Worm (Caenorhabditis elegans) whole organism, mixed stage, embryonic: ENCODE measurements around the gene W06F12.2.

Experiments
- M03D4.4 ChIP-seq: sonication (generic microtip); optimal IDR thresholded peaks from 2 replicates; lab custom pipeline; 2017; ENCODE audit warnings: mild to moderate bottlenecking, missing genetic modification characterization, missing compliant biosample characterization
- elt-3 ChIP-seq: fragments of 150-350 bp; optimal IDR thresholded peaks from 2 replicates; lab custom pipeline; 2014; ENCODE audit warnings: missing biosample characterization, missing genetic modification characterization
- ham-2 ChIP-seq: fragments of 200-800 bp; sonication (Bioruptor generic); optimal IDR thresholded peaks from 2 replicates; lab custom pipeline; 2018; ENCODE audit warnings: mild to moderate bottlenecking, missing genetic modification characterization, missing compliant biosample characterization
- lsy-2 ChIP-seq: fragments of 150-350 bp; optimal IDR thresholded peaks from 2 replicates; lab custom pipeline; 2014; ENCODE audit warnings: missing biosample characterization, missing genetic modification characterization
- mep-1 ChIP-seq: fragments of 150-350 bp; optimal IDR thresholded peaks from 2 replicates; lab custom pipeline; 2017; ENCODE audit warnings: missing biosample characterization, missing genetic modification reagents, missing genetic modification characterization, inconsistent platforms
- nhr-12 ChIP-seq: fragments of 150-350 bp; optimal IDR thresholded peaks from 2 replicates; lab custom pipeline; 2014; ENCODE audit warnings: missing biosample characterization, missing genetic modification characterization
- nhr-28 ChIP-seq: fragments of 150-350 bp; optimal IDR thresholded peaks from 2 replicates; lab custom pipeline; 2014; ENCODE audit warnings: missing biosample characterization, missing genetic modification characterization
- snpc-4 ChIP-seq: fragments of 150-350 bp; optimal IDR thresholded peaks from 2 replicates; lab custom pipeline; 2014; ENCODE audit warnings: missing biosample characterization, missing genetic modification characterization
- unc-39 ChIP-seq: fragments of 150-350 bp; optimal IDR thresholded peaks from 2 replicates; lab custom pipeline; 2014; ENCODE audit warnings: missing biosample characterization, missing genetic modification characterization
- unc-62 ChIP-seq: fragments of 150-350 bp; optimal IDR thresholded peaks from 2 replicates; lab custom pipeline; 2014; ENCODE audit warnings: missing biosample characterization, missing genetic modification reagents, missing genetic modification characterization

ce11 chrIII:13692555-13692954, 38.9 kb downstream of the W06F12.2 start, which contains the start of gene cyn-2:
- TF ChIP-seq nhr-28 (tag; lab: Kevin White, UChicago) (no peak), elt-3 (tag; lab: Kevin White, UChicago) (no peak), mep-1 (no peak), snpc-4 (tag; lab: Kevin White, UChicago) (no peak), nhr-12 (tag; lab: Kevin White, UChicago) (no peak), unc-39 (tag; lab: Kevin White, UChicago) (no peak), ham-2 (GFP tag; lab: Kevin White, UChicago) (no peak), unc-62 (GFP tag; lab: Kevin White, UChicago) (no peak), M03D4.4 (tag; lab: Kevin White, UChicago) (no peak), lsy-2 (tag; lab: Kevin White, UChicago) (no peak)
